Fruit fly (Drosophila melanogaster) Kc167 (cell line): ENCODE results near the gene dpy.

Source experiments
- Myc ChIP-seq: fragments of >200 bp; optimal IDR thresholded peaks from 2 replicates; lab custom pipeline; 2017; ENCODE audit warnings: missing external identifiers
- Sin3A ChIP-seq: fragments of >200 bp; optimal IDR thresholded peaks from 2 replicates; lab custom pipeline; 2018; ENCODE audit warnings: missing external identifiers
- h ChIP-seq: fragments of >200 bp; optimal IDR thresholded peaks from 3 replicates; lab custom pipeline; 2018; ENCODE audit warnings: missing external identifiers
- insv ChIP-seq: fragments of >200 bp; optimal IDR thresholded peaks from 3 replicates; lab custom pipeline; 2018; ENCODE audit warnings: missing external identifiers
- psq ChIP-seq: fragments of >200 bp; optimal IDR thresholded peaks from 2 replicates; lab custom pipeline; 2017; ENCODE audit warnings: missing external identifiers
- ttk ChIP-seq: sonication (Bioruptor generic); optimal IDR thresholded peaks from 2 replicates; lab custom pipeline; 2017; ENCODE audit warnings: missing external identifiers

dm6 chr2L:4640996-4641395 lies 26.9 kb upstream of the dpy start, which contains the start of gene BG642163:
- TF ChIP-seq h = no peak
- no peak for TF ChIP-seq ttk
- no peak for TF ChIP-seq Sin3A (lab: Kevin White, UChicago)
- no peak for TF ChIP-seq psq (lab: Kevin White, UChicago)
- TF ChIP-seq Myc = no peak
- no peak for TF ChIP-seq insv
